Worm (Caenorhabditis elegans): Measurements from ENCODE around the gene K02E7.1.
A peak's percentile ranks its signal among the peaks of the same experiment; 100 is the strongest.

The K02E7.1 gene

ce11 chrII:1075424-1075823, 7.5 kb upstream of the K02E7.1 start, which contains the start of gene K02E7.11:
K02E7.11 (minus strand) TSS chrII:1075524.
- TF ChIP-seq ceh-27 (GFP tag; optimal IDR thresholded peaks at IDR 0.05): no peak
- no peak for TF ChIP-seq somi-1 (GFP tag; optimal IDR thresholded peaks at IDR 0.05)
- no peak for TF ChIP-seq efl-1 (GFP tag; optimal IDR thresholded peaks at IDR 0.05)
- TF ChIP-seq let-526 (GFP tag; IDR thresholded peaks at IDR 0.05): no peak
- TF ChIP-seq mcd-1 (GFP tag; IDR thresholded peaks at IDR 0.05): no peak
- no peak for TF ChIP-seq madf-6 (GFP tag; IDR thresholded peaks at IDR 0.05)
- TF ChIP-seq F39B2.1 (GFP tag; IDR thresholded peaks at IDR 0.05): no peak
- no peak for TF ChIP-seq atf-7 (tag; optimal IDR thresholded peaks at IDR 0.05)

DNA sequence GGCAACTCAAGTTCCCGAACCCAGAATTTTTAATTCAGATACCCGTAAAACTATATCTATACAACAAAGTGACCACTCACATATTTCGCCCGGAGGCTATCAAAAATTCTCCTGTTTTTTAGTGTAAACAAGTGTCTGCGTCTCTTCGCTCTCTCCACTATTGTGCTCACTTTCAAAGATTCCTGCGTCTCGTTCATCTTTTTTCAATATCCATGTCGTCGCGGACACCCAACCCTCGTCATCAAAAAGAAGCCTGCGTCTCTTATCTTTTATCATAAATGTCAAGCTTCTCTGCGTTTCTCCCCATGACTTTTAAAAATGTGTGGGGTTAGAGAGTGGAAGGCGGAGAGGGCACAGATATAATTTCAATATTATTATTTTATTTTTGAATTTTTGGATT, 1.9 kb downstream of the K02E7.1 start:
- TF ChIP-seq hmg-1.2 (GFP tag; IDR thresholded peaks at IDR 0.05) (peak; percentile 79; the same call in 1 of the 2 replicates), ceh-79 (tag; optimal IDR thresholded peaks at IDR 0.05) (no peak)

DNA sequence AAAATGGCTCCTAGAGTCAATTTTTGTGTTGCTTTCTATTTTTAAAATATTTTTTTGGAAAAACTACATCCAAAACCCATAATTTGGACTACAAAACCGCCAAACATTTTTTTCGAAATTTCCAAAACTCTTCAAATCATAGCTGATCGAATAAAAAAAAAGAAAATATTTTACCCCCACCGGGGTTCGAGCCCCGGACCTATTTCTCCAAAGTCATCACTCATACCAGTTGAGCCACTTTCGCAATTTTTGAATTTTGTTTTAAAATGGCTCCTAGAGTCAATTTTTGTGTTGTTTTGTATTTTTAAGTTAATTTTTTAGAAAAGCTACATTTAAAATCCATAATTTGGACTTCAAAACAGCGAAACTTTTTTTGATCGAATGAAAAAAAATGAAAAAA, 2.6 kb downstream of the K02E7.1 start:
- TF ChIP-seq rpc-1 (optimal IDR thresholded peaks at IDR 0.05): no peak
- peak; percentile 59 for TF ChIP-seq rpc-1 (tag; optimal IDR thresholded peaks at IDR 0.05)
- peak; percentile 67 for TF ChIP-seq tbp1 (GFP tag; optimal IDR thresholded peaks at IDR 0.05)
- TF ChIP-seq B0261.1 (tag; optimal IDR thresholded peaks at IDR 0.05): peak; percentile 11
- TF ChIP-seq Y79H2A.3 (GFP tag; conservative IDR thresholded peaks at IDR 0.05): no peak

- TF ChIP-seq hmg-1.2 (GFP tag; IDR thresholded peaks at IDR 0.05) (0 out of 2 replicates have a peak, but pooled peaks have one; percentile 19), madf-6 (GFP tag; IDR thresholded peaks at IDR 0.05) (no peak), ceh-27 (GFP tag; optimal IDR thresholded peaks at IDR 0.05) (peak; percentile 35)
These were observed 3.5 kb downstream of the K02E7.1 start for ce11 chrII:1086479-1086878.

ce11 chrII:1088527-1089230, 5.7 kb downstream of the K02E7.1 start:
- TF ChIP-seq tbp1 (GFP tag; optimal IDR thresholded peaks at IDR 0.05) (peak; percentile 70), F39B2.1 (GFP tag; IDR thresholded peaks at IDR 0.05) (no peak), rpc-1 (optimal IDR thresholded peaks at IDR 0.05) (peak; percentile 25), rpc-1 (tag; optimal IDR thresholded peaks at IDR 0.05) (peak; percentile 64), B0261.1 (tag; optimal IDR thresholded peaks at IDR 0.05) (peak; percentile 21)

DNA sequence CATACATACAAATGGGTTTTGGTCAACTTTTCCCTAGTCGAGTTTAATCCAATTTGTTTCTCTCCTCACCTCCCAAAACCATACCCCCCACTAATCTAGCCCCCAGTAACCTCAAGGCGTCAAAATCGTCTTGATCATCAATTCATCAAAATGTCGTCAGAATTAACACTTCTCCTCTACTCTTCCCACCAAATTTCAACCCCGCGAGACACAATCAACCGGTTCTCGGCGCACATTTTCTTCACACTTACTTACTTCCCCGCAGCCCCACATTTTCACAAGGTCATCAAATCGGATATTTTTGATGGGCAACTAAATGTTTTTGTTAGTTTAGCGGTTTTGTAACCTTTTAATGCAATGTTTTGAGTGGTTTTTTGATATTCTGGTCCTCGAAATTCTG, 7.8 kb downstream of the K02E7.1 start:
- TF ChIP-seq F22D6.2 (tag; optimal IDR thresholded peaks at IDR 0.05): no peak
- TF ChIP-seq egl-44 (GFP tag; IDR thresholded peaks at IDR 0.05): no peak
- no peak for TF ChIP-seq nfyb-1 (GFP tag; IDR thresholded peaks at IDR 0.05)
- no peak for TF ChIP-seq tbx-9 (tag; optimal IDR thresholded peaks at IDR 0.05; ENCODE audit: borderline replicate concordance)
- TF ChIP-seq Y95B8A.8 (GFP tag; IDR thresholded peaks at IDR 0.05): no peak
- TF ChIP-seq rec-8 (tag; optimal IDR thresholded peaks at IDR 0.05): no peak
- TF ChIP-seq fkh-3 (tag; optimal IDR thresholded peaks at IDR 0.05): no peak
- no peak for TF ChIP-seq tbp1 (GFP tag; optimal IDR thresholded peaks at IDR 0.05)
- no peak for TF ChIP-seq chd-7 (tag; optimal IDR thresholded peaks at IDR 0.05)
- no peak for TF ChIP-seq die-1 (tag; optimal IDR thresholded peaks at IDR 0.05)
- TF ChIP-seq lsl-1 (GFP tag; optimal IDR thresholded peaks at IDR 0.05): no peak
- no peak for TF ChIP-seq hmg-1.2 (GFP tag; IDR thresholded peaks at IDR 0.05)

ce11 chrII:1091706-1092105, 8.7 kb downstream of the K02E7.1 start, which contains the start of gene snf-3:
snf-3 (plus strand) TSS chrII:1092006.
- TF ChIP-seq pbrm-1 (GFP tag; IDR thresholded peaks at IDR 0.05): no peak
- no peak for TF ChIP-seq lin-40 (tag; optimal IDR thresholded peaks at IDR 0.05)
- no peak for TF ChIP-seq F37B4.10 (GFP tag; IDR thresholded peaks at IDR 0.05)
- no peak for TF ChIP-seq tbx-9 (tag; optimal IDR thresholded peaks at IDR 0.05; ENCODE audit: borderline replicate concordance)
- no peak for TF ChIP-seq snpc-1.3 (tag; optimal IDR thresholded peaks at IDR 0.05; ENCODE audit: insufficient read depth)
- no peak for TF ChIP-seq sptf-2 (GFP tag; optimal IDR thresholded peaks at IDR 0.05)
- TF ChIP-seq lin-35 (GFP tag; optimal IDR thresholded peaks at IDR 0.05): no peak
- TF ChIP-seq zfh-2 (GFP tag; conservative IDR thresholded peaks at IDR 0.05): no peak
- no peak for TF ChIP-seq F23B12.7 (tag; optimal IDR thresholded peaks at IDR 0.05; ENCODE audit: insufficient read depth)
- no peak for TF ChIP-seq zim-3 (tag; optimal IDR thresholded peaks at IDR 0.05)
- TF ChIP-seq snpc-1.1 (tag; optimal IDR thresholded peaks at IDR 0.05; ENCODE audit: insufficient read depth): no peak
- TF ChIP-seq ztf-3 (GFP tag; optimal IDR thresholded peaks at IDR 0.05): no peak
- no peak for TF ChIP-seq nhr-90 (tag; optimal IDR thresholded peaks at IDR 0.05)
